Fruit fly (Drosophila melanogaster) whole organism, prepupa: ENCODE measurements around the gene CG42536.

ENCODE experiments used
- Blimp-1 ChIP-seq: fragments of 200-800 bp; sonication (Bioruptor generic); optimal IDR thresholded peaks from 3 replicates; lab custom pipeline; 2017; ENCODE audit warnings: missing biosample characterization, missing genetic modification characterization, mild to moderate bottlenecking, moderate library complexity, missing genetic modification reagents
- CG11294 ChIP-seq: fragments of 200-800 bp; sonication (Bioruptor generic); IDR thresholded peaks from 2 replicates; pipeline ENCODE4 v1.3.6; 2022; ENCODE audit warnings: missing biosample characterization, missing genetic modification characterization
- CG11762 ChIP-seq: fragments of 200-800 bp; sonication (Bioruptor generic); optimal IDR thresholded peaks from 3 replicates; lab custom pipeline; 2016; ENCODE audit warnings: missing biosample characterization, missing genetic modification characterization; ENCODE audit not compliant: insufficient read depth
- CG15336 ChIP-seq: fragments of 200-800 bp; sonication (Bioruptor generic); IDR thresholded peaks from 2 replicates; pipeline ENCODE4 v1.3.6; 2022; ENCODE audit warnings: missing biosample characterization, missing genetic modification characterization
- CG16779 ChIP-seq: fragments of 200-800 bp; sonication (Bioruptor generic); optimal IDR thresholded peaks from 3 replicates; lab custom pipeline; 2017; ENCODE audit warnings: missing biosample characterization, mild to moderate bottlenecking, missing genetic modification characterization
- CG3032 ChIP-seq: fragments of 200-800 bp; optimal IDR thresholded peaks from 2 replicates; lab custom pipeline; 2019; ENCODE audit warnings: missing biosample characterization, mild to moderate bottlenecking, missing genetic modification characterization, moderate library complexity
- CG31627 ChIP-seq: fragments of 200-800 bp; sonication (Bioruptor generic); optimal IDR thresholded peaks from 3 replicates; lab custom pipeline; 2016; ENCODE audit warnings: missing biosample characterization, missing genetic modification characterization
- CG4318 ChIP-seq: fragments of 200-800 bp; sonication (Bioruptor generic); optimal IDR thresholded peaks from 3 replicates; lab custom pipeline; 2017; ENCODE audit warnings: missing biosample characterization, mild to moderate bottlenecking, missing genetic modification characterization
- CG6163 ChIP-seq: fragments of 200-800 bp; sonication (Bioruptor generic); IDR thresholded peaks from 3 replicates; pipeline ENCODE4 v1.3.6; 2022; ENCODE audit warnings: missing biosample characterization, missing genetic modification characterization
- CG6792 ChIP-seq: fragments of 200-800 bp; sonication (Bioruptor generic); optimal IDR thresholded peaks from 3 replicates; lab custom pipeline; 2016; ENCODE audit warnings: missing biosample characterization, missing genetic modification characterization
- CG6808 ChIP-seq: fragments of 200-800 bp; sonication (Bioruptor generic); optimal IDR thresholded peaks from 3 replicates; lab custom pipeline; 2017; ENCODE audit warnings: missing biosample characterization, missing genetic modification characterization, mild to moderate bottlenecking, moderate library complexity, missing genetic modification reagents
- CG8119 ChIP-seq: fragments of 200-800 bp; sonication (Bioruptor generic); IDR thresholded peaks from 3 replicates; pipeline ENCODE4 v1.3.6; 2022; ENCODE audit warnings: missing biosample characterization, missing genetic modification characterization
- CG8319 ChIP-seq: fragments of 200-800 bp; sonication (Bioruptor generic); optimal IDR thresholded peaks from 3 replicates; lab custom pipeline; 2016; ENCODE audit warnings: missing biosample characterization, missing genetic modification characterization
- CG8632 ChIP-seq: fragments of 200-800 bp; sonication (Bioruptor generic); optimal IDR thresholded peaks from 3 replicates; lab custom pipeline; 2016; ENCODE audit warnings: missing biosample characterization, missing genetic modification characterization
- CG9139 ChIP-seq: fragments of 200-800 bp; sonication (Bioruptor generic); optimal IDR thresholded peaks from 3 replicates; lab custom pipeline; 2017; ENCODE audit warnings: missing biosample characterization, mild to moderate bottlenecking, missing genetic modification characterization
- Eip75B ChIP-seq: fragments of 200-800 bp; sonication (Bioruptor generic); optimal IDR thresholded peaks from 3 replicates; lab custom pipeline; 2016; ENCODE audit warnings: missing biosample characterization, missing genetic modification characterization
- Eip78C ChIP-seq: fragments of 200-800 bp; sonication (Bioruptor generic); peaks from one replicate; lab custom pipeline; 2016; ENCODE audit warnings: missing biosample characterization, missing genetic modification characterization
- Ets96B ChIP-seq: fragments of 200-800 bp; optimal IDR thresholded peaks from 2 replicates; lab custom pipeline; 2019; ENCODE audit warnings: missing biosample characterization, mild to moderate bottlenecking, missing genetic modification characterization, moderate library complexity
- Gug ChIP-seq: fragments of 200-800 bp; sonication (Bioruptor generic); IDR thresholded peaks from 2 replicates; pipeline ENCODE4 v1.3.6; 2022; ENCODE audit warnings: missing biosample characterization, missing genetic modification characterization
- Hr38 ChIP-seq: sonication (Bioruptor generic); optimal IDR thresholded peaks from 2 replicates; lab custom pipeline; 2016; ENCODE audit warnings: missing biosample characterization, missing genetic modification characterization
- Hr39 ChIP-seq: fragments of 200-800 bp; sonication (Bioruptor generic); optimal IDR thresholded peaks from 2 replicates; lab custom pipeline; 2016; ENCODE audit warnings: missing biosample characterization, missing genetic modification characterization
- Hr4 ChIP-seq: fragments of 200-800 bp; sonication (Bioruptor generic); optimal IDR thresholded peaks from 3 replicates; lab custom pipeline; 2016; ENCODE audit warnings: missing biosample characterization, missing genetic modification characterization
- Lpt ChIP-seq: fragments of 200-800 bp; sonication (Bioruptor generic); optimal IDR thresholded peaks from 3 replicates; lab custom pipeline; 2016; ENCODE audit warnings: missing biosample characterization, missing genetic modification characterization
- Met ChIP-seq: fragments of 200-800 bp; sonication (Bioruptor generic); optimal IDR thresholded peaks from 3 replicates; lab custom pipeline; 2016; ENCODE audit warnings: missing biosample characterization, missing genetic modification characterization
- OdsH ChIP-seq: fragments of 200-800 bp; sonication (Bioruptor generic); optimal IDR thresholded peaks from 3 replicates; lab custom pipeline; 2016; ENCODE audit warnings: missing biosample characterization, missing genetic modification characterization
- Smox ChIP-seq: fragments of 200-800 bp; sonication (Bioruptor generic); optimal IDR thresholded peaks from 3 replicates; lab custom pipeline; 2016; ENCODE audit warnings: missing biosample characterization, missing genetic modification characterization
- Sox102F ChIP-seq: fragments of 200-800 bp; sonication (Bioruptor generic); optimal IDR thresholded peaks from 2 replicates; lab custom pipeline; 2016; ENCODE audit warnings: missing biosample characterization, mild to moderate bottlenecking, missing genetic modification characterization
- Sox14 ChIP-seq: fragments of 200-800 bp; sonication (Bioruptor generic); optimal IDR thresholded peaks from 3 replicates; lab custom pipeline; 2016; ENCODE audit warnings: missing biosample characterization, missing genetic modification characterization
- acj6 ChIP-seq: fragments of 200-800 bp; sonication (Bioruptor generic); optimal IDR thresholded peaks from 3 replicates; lab custom pipeline; 2016; ENCODE audit warnings: missing biosample characterization, missing genetic modification characterization
- dac ChIP-seq: fragments of 200-800 bp; sonication (Bioruptor generic); optimal IDR thresholded peaks from 2 replicates; lab custom pipeline; 2017; ENCODE audit warnings: missing biosample characterization, mild to moderate bottlenecking, missing genetic modification characterization
- dsx ChIP-seq: fragments of 200-800 bp; optimal IDR thresholded peaks from 3 replicates; lab custom pipeline; 2019; ENCODE audit warnings: missing biosample characterization, mild to moderate bottlenecking, missing genetic modification characterization, moderate library complexity; ENCODE audit not compliant: poor library complexity, severe bottlenecking
- eg ChIP-seq: fragments of 200-800 bp; sonication (Bioruptor generic); IDR thresholded peaks from 3 replicates; pipeline ENCODE4 v1.3.6; 2022; ENCODE audit warnings: missing biosample characterization, missing genetic modification characterization
- esn ChIP-seq: fragments of 200-800 bp; sonication (Bioruptor generic); optimal IDR thresholded peaks from 2 replicates; lab custom pipeline; 2016; ENCODE audit warnings: missing biosample characterization, mild to moderate bottlenecking, missing genetic modification characterization, moderate library complexity
- fd59A ChIP-seq: fragments of 200-800 bp; sonication (Bioruptor generic); optimal IDR thresholded peaks from 2 replicates; lab custom pipeline; 2017; ENCODE audit warnings: missing biosample characterization, mild to moderate bottlenecking, missing genetic modification characterization, missing genetic modification reagents
- fkh ChIP-seq: fragments of 200-800 bp; sonication (Bioruptor generic); optimal IDR thresholded peaks from 3 replicates; lab custom pipeline; 2017; ENCODE audit warnings: missing biosample characterization, mild to moderate bottlenecking, missing genetic modification characterization, moderate library complexity
- lz ChIP-seq: fragments of 200-800 bp; sonication (Bioruptor generic); optimal IDR thresholded peaks from 3 replicates; lab custom pipeline; 2016; ENCODE audit warnings: missing biosample characterization, missing genetic modification characterization
- net ChIP-seq: fragments of 200-800 bp; sonication (Bioruptor generic); optimal IDR thresholded peaks from 3 replicates; lab custom pipeline; 2016; ENCODE audit warnings: missing biosample characterization, missing genetic modification characterization
- pdm3 ChIP-seq: fragments of 200-800 bp; sonication (Bioruptor generic); optimal IDR thresholded peaks from 3 replicates; lab custom pipeline; 2016; ENCODE audit warnings: missing biosample characterization, missing genetic modification characterization
- spab ChIP-seq: fragments of 200-800 bp; sonication (Bioruptor generic); optimal IDR thresholded peaks from 2 replicates; lab custom pipeline; 2017; ENCODE audit warnings: missing biosample characterization, mild to moderate bottlenecking, missing genetic modification characterization, missing genetic modification reagents
- ss ChIP-seq, 2 experiments: fragments of 200-800 bp; sonication (Bioruptor generic); optimal IDR thresholded peaks; 2 replicates in 1 of 2; 3 replicates in 1 of 2; lab custom pipeline; 2017 to 2018; ENCODE audit warnings: mild to moderate bottlenecking in 2 of 2, missing biosample characterization in 2 of 2, missing genetic modification characterization in 2 of 2, moderate library complexity in 1 of 2
- svp ChIP-seq: fragments of 200-800 bp; sonication (Bioruptor generic); peaks from one replicate; lab custom pipeline; 2016; ENCODE audit warnings: missing biosample characterization, missing genetic modification characterization
- topi ChIP-seq: fragments of 200-800 bp; sonication (Bioruptor generic); optimal IDR thresholded peaks from 3 replicates; lab custom pipeline; 2016; ENCODE audit warnings: missing biosample characterization, missing genetic modification characterization
- vri ChIP-seq: fragments of 200-800 bp; sonication (Bioruptor generic); optimal IDR thresholded peaks from 3 replicates; lab custom pipeline; 2016; ENCODE audit warnings: missing biosample characterization, mild to moderate bottlenecking, missing genetic modification characterization

Gene CG42536

DNA sequence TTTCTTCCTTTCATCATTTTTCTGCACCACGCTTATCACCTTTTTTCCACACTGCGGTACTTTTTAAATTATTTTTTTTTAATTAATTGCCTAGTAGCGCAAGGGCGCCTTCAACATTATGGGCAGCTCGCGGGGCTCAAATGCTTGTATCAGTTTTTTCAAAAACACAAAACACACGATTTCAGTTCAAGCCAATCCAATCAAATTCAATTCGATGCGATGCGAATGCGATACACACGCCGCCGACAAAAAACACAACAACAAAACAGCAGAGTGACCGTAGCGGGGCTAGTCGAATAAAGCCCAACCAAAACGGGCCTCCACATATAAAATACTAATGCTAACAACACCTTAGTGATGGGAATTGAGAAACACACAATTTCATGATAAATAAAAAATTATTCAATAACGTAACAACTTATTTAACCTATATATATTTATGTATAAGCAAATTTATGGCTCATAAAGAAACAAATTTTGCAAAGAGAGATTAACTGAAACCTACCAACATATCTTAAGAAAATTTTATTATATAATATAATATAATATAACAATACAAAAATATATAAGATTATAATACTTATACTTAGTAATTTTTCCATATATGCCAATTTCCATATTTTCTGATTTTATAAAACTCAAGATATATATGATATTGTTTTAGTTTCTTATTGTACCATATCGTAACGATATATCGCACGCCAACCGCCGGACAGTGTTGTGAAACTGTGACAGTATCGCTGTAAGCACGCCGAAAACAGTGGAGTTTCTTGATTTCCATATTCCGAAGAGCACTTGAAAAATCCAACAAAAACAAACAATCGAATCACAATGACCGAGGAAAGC is 31.1 kb upstream of the CG42536 start, which contains the start of the genes CG32066 and CG8003 (continued):
- TF ChIP-seq ss (GFP tag; optimal IDR thresholded peaks at IDR 0.05; lab: Kevin White, UChicago) (peak; percentile 5 to 44), spab (GFP tag; lab: Kevin White, UChicago) (no peak), CG8632 (GFP tag; lab: Kevin White, UChicago) (peak; percentile 0), Lpt (GFP tag; lab: Kevin White, UChicago) (no peak), acj6 (GFP tag; lab: Kevin White, UChicago) (no peak), lz (GFP tag; lab: Kevin White, UChicago) (peak; percentile 21), CG3032 (tag; lab: Kevin White, UChicago) (peak; percentile 35), dac (no peak), CG8119 (GFP tag; lab: Robert Waterston, UW) (peak; percentile 44; the same call in 1 of the 3 replicates), vri (GFP tag; lab: Kevin White, UChicago) (peak; percentile 36), CG6808 (GFP tag; lab: Kevin White, UChicago) (peak; percentile 26), dsx (GFP tag; lab: Kevin White, UChicago) (no peak), Smox (peak; percentile 39), CG8319 (no peak), CG11294 (GFP tag; lab: Robert Waterston, UW) (no peak), topi (GFP tag; lab: Kevin White, UChicago) (peak; percentile 43), fkh (GFP tag; lab: Kevin White, UChicago) (peak; percentile 28), net (GFP tag; lab: Kevin White, UChicago) (peak; percentile 29), Eip75B (peak; percentile 30), Ets96B (no peak), CG16779 (peak; percentile 28), pdm3 (no peak), Blimp-1 (GFP tag; lab: Kevin White, UChicago) (no peak), OdsH (GFP tag; lab: Kevin White, UChicago) (peak; percentile 29), Eip78C (peak; percentile 78), CG6792 (peak; percentile 1), fd59A (GFP tag; lab: Kevin White, UChicago) (no peak), Hr39 (GFP tag; lab: Kevin White, UChicago) (peak; percentile 4), CG15336 (peak; percentile 24; the same call in 1 of the 2 replicates), esn (GFP tag; lab: Kevin White, UChicago) (peak; percentile 32), CG6163 (GFP tag; lab: Robert Waterston, UW) (peak; percentile 49; the same call in 1 of the 3 replicates), eg (GFP tag; lab: Robert Waterston, UW) (peak; percentile 49; the same call in 2 of the 3 replicates), CG9139 (peak; percentile 42), Sox102F (GFP tag; lab: Kevin White, UChicago) (peak; percentile 59), CG31627 (GFP tag; lab: Kevin White, UChicago) (no peak)
- TF ChIP-seq, all 60 proteins: peak for 34

DNA sequence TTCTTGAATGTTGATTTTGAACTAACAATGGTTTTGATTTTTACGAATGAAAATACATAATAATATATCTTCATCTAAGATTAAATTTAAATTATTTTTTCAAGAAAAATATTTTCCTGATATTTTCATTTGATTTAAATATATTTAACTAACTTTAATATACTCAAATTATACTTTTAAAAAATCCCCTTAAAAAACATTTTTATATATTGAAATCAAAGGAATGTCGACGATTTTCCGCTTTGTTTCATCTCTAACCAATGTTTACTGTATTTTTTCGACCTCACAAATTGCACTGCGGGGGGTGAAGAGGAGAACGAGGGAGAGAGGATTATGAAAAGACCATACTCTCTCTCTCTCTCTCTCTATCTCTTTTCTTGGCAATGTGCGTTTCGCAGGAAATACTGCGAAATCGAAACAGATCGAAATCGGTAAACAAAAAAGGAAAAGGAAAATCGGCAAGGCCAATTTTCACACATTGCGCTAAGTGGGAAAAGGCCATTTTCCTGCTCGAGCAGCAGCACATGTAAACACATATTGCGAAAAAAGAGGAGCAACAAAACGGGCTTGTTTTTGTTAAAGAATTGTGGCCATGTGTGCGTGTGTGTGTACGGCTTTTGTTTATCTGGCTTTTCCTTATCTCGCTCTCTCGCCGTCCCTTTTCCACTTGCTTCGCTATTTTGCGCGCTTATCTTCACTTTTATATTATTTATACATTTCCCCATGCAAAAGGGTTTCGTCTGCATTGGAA is 30.3 kb upstream of the CG42536 start:
- TF ChIP-seq fkh (GFP tag; lab: Kevin White, UChicago) (peak; percentile 51), Hr4 (GFP tag; lab: Kevin White, UChicago) (no peak), CG3032 (tag; lab: Kevin White, UChicago) (no peak), CG11762 (GFP tag; lab: Kevin White, UChicago) (no peak), Sox102F (GFP tag; lab: Kevin White, UChicago) (no peak), Gug (GFP tag; lab: Robert Waterston, UW) (no peak), CG31627 (GFP tag; lab: Kevin White, UChicago) (no peak), vri (GFP tag; lab: Kevin White, UChicago) (no peak), svp (peak; percentile 64), CG8632 (GFP tag; lab: Kevin White, UChicago) (peak; percentile 2), lz (GFP tag; lab: Kevin White, UChicago) (no peak), CG16779 (peak; percentile 29), eg (GFP tag; lab: Robert Waterston, UW) (no peak), Met (GFP tag; lab: Kevin White, UChicago) (no peak), Hr38 (no peak), CG11294 (GFP tag; lab: Robert Waterston, UW) (no peak), CG4318 (GFP tag; lab: Kevin White, UChicago) (no peak), CG6808 (GFP tag; lab: Kevin White, UChicago) (no peak), Sox14 (no peak), Eip78C (peak; percentile 36), topi (GFP tag; lab: Kevin White, UChicago) (no peak)
- TF ChIP-seq, all 60 proteins: peak for 5
